Worm (Caenorhabditis elegans) whole organism, L4 larva: ENCODE results near the gene seip-1.
A peak's percentile ranks its signal among the peaks of the same experiment; 100 is the strongest.

Source experiments
- F37D6.2 ChIP-seq: sonication (generic microtip); optimal IDR thresholded peaks from 2 replicates; lab custom pipeline; 2016; ENCODE audit warnings: mild to moderate bottlenecking, missing genetic modification characterization, missing compliant biosample characterization
- F44E2.7 ChIP-seq: fragments of 200-800 bp; sonication (Bioruptor generic); IDR thresholded peaks from 2 replicates; pipeline ENCODE4 v2.1.2; 2022; ENCODE audit warnings: missing genetic modification characterization, missing compliant biosample characterization
- F49E8.2 ChIP-seq: sonication (generic microtip); optimal IDR thresholded peaks from 2 replicates; lab custom pipeline; 2016; ENCODE audit warnings: missing compliant biosample characterization, mild to moderate bottlenecking, missing genetic modification characterization, borderline replicate concordance
- R02D3.7 ChIP-seq: fragments of 150-350 bp; sonication (generic microtip); optimal IDR thresholded peaks from 3 replicates; lab custom pipeline; 2014; ENCODE audit warnings: missing biosample characterization, missing genetic modification characterization
- T26A8.4 ChIP-seq: fragments of 200-800 bp; sonication (Bioruptor generic); IDR thresholded peaks from 2 replicates; pipeline ENCODE4 v1.3.6; 2022; ENCODE audit warnings: missing genetic modification characterization, missing compliant biosample characterization
- Y105C5A.15 ChIP-seq: fragments of 200-800 bp; sonication (Bioruptor generic); IDR thresholded peaks from 2 replicates; pipeline ENCODE4 v1.3.6; 2022; ENCODE audit warnings: missing genetic modification characterization, missing compliant biosample characterization
- Y48G9A.11 ChIP-seq: fragments of 200-800 bp; sonication (Bioruptor generic); IDR thresholded peaks from 2 replicates; pipeline ENCODE4 v1.3.6; 2022; ENCODE audit warnings: missing genetic modification reagents, missing genetic modification characterization, missing compliant biosample characterization
- Y5F2A.4 ChIP-seq: fragments of 200-800 bp; sonication (Bioruptor generic); optimal IDR thresholded peaks from 2 replicates; lab custom pipeline; 2018; ENCODE audit warnings: mild to moderate bottlenecking, missing genetic modification characterization, missing compliant biosample characterization
- Y75B8A.6 ChIP-seq: fragments of 200-800 bp; sonication (Bioruptor generic); IDR thresholded peaks from 2 replicates; pipeline ENCODE4 v1.3.6; 2022; ENCODE audit warnings: missing genetic modification reagents, missing genetic modification characterization, missing compliant biosample characterization
- ZK337.2 ChIP-seq: fragments of 200-800 bp; sonication (Bioruptor generic); IDR thresholded peaks from 2 replicates; pipeline ENCODE4 v1.3.6; 2022; ENCODE audit warnings: missing genetic modification reagents, missing genetic modification characterization, missing compliant biosample characterization
- arid-1 ChIP-seq: fragments of 200-800 bp; sonication (Bioruptor generic); conservative IDR thresholded peaks from 2 replicates; pipeline ENCODE4 v1.3.6; 2022; ENCODE audit warnings: missing genetic modification reagents, missing genetic modification characterization, missing compliant biosample characterization
- ceh-82 ChIP-seq: sonication (generic microtip); optimal IDR thresholded peaks from 2 replicates; lab custom pipeline; 2017; ENCODE audit warnings: missing biosample characterization, missing genetic modification characterization
- daf-16 ChIP-seq, 3 experiments: sonication (generic microtip); optimal IDR thresholded peaks; 2 replicates each; lab custom pipeline; 2016 to 2017; ENCODE audit warnings: missing genetic modification characterization in 3 of 3, missing genetic modification reagents in 3 of 3, mild to moderate bottlenecking in 2 of 3, missing compliant biosample characterization in 2 of 3, missing biosample characterization in 1 of 3, moderate library complexity in 1 of 3
- daf-8 ChIP-seq: fragments of 200-800 bp; sonication (Bioruptor generic); IDR thresholded peaks from 2 replicates; pipeline ENCODE4 v1.3.6; 2022; ENCODE audit warnings: missing genetic modification characterization, missing compliant biosample characterization
- dmd-6 ChIP-seq: fragments of 200-800 bp; sonication (Bioruptor generic); IDR thresholded peaks from 2 replicates; pipeline ENCODE4 v1.3.6; 2022; ENCODE audit warnings: missing genetic modification reagents, missing genetic modification characterization, missing compliant biosample characterization
- dmd-8 ChIP-seq: fragments of 200-800 bp; sonication (Bioruptor generic); IDR thresholded peaks from 2 replicates; pipeline ENCODE4 v1.3.6; 2022; ENCODE audit warnings: missing genetic modification characterization, missing compliant biosample characterization
- dmd-9 ChIP-seq: fragments of 200-800 bp; sonication (Bioruptor generic); IDR thresholded peaks from 2 replicates; pipeline ENCODE4 v1.3.6; 2022; ENCODE audit warnings: missing genetic modification reagents, missing genetic modification characterization, missing compliant biosample characterization
- duxl-1 ChIP-seq: sonication (generic microtip); optimal IDR thresholded peaks from 2 replicates; lab custom pipeline; 2016; ENCODE audit warnings: mild to moderate bottlenecking, missing genetic modification characterization, moderate library complexity, missing compliant biosample characterization; ENCODE audit not compliant: poor library complexity
- dve-1 ChIP-seq: sonication (generic microtip); optimal IDR thresholded peaks from 2 replicates; lab custom pipeline; 2017; ENCODE audit warnings: antibody characterized with exemption, mild to moderate bottlenecking, missing genetic modification characterization, missing compliant biosample characterization; ENCODE audit not compliant: insufficient read depth
- egl-43 ChIP-seq: fragments of 200-800 bp; sonication (Bioruptor generic); IDR thresholded peaks from 2 replicates; pipeline ENCODE4 v1.3.6; 2022; ENCODE audit warnings: missing genetic modification reagents, missing genetic modification characterization, missing compliant biosample characterization
- fkh-10 ChIP-seq: fragments of 150-350 bp; optimal IDR thresholded peaks from 2 replicates; lab custom pipeline; 2014; ENCODE audit warnings: missing biosample characterization, missing genetic modification reagents, missing genetic modification characterization
- hif-1 ChIP-seq, 2 experiments: sonication (generic microtip); optimal IDR thresholded peaks; 2 replicates each; lab custom pipeline; 2016 to 2017; ENCODE audit warnings: missing compliant biosample characterization in 2 of 2, missing genetic modification characterization in 2 of 2, missing genetic modification reagents in 2 of 2, missing genotype in 2 of 2, mild to moderate bottlenecking in 1 of 2
- hlh-30 ChIP-seq: sonication (generic microtip); optimal IDR thresholded peaks from 2 replicates; lab custom pipeline; 2017; ENCODE audit warnings: antibody characterized with exemption, mild to moderate bottlenecking, missing genetic modification characterization, missing compliant biosample characterization; ENCODE audit not compliant: insufficient read depth
- hmg-1.1 ChIP-seq: fragments of 200-800 bp; sonication (Bioruptor generic); IDR thresholded peaks from 2 replicates; pipeline ENCODE4 v1.3.6; 2022; ENCODE audit warnings: missing genetic modification reagents, missing genetic modification characterization, missing compliant biosample characterization
- jun-1 ChIP-seq: fragments of 150-350 bp; optimal IDR thresholded peaks from 2 replicates; lab custom pipeline; 2014; ENCODE audit warnings: missing biosample characterization, missing genetic modification reagents, missing genetic modification characterization
- lim-7 ChIP-seq: fragments of 200-800 bp; sonication (Bioruptor generic); IDR thresholded peaks from 2 replicates; pipeline ENCODE4 v1.3.6; 2022; ENCODE audit warnings: missing genetic modification characterization, missing compliant biosample characterization
- lin-1 ChIP-seq: fragments of 200-800 bp; sonication (Bioruptor generic); IDR thresholded peaks from 2 replicates; pipeline ENCODE4 v1.3.6; 2022; ENCODE audit warnings: missing genetic modification reagents, missing genetic modification characterization, missing compliant biosample characterization
- lin-15B ChIP-seq: fragments of 150-350 bp; sonication (generic microtip); optimal IDR thresholded peaks from 3 replicates; lab custom pipeline; 2014; ENCODE audit warnings: missing biosample characterization, missing genetic modification characterization
- lin-38 ChIP-seq: fragments of 200-800 bp; sonication (Bioruptor generic); IDR thresholded peaks from 2 replicates; pipeline ENCODE4 v1.3.6; 2022; ENCODE audit warnings: missing genetic modification reagents, missing genetic modification characterization, missing compliant biosample characterization
- lin-39 ChIP-seq: fragments of 150-350 bp; optimal IDR thresholded peaks from 2 replicates; lab custom pipeline; 2014; ENCODE audit warnings: missing biosample characterization, missing genetic modification reagents, missing genetic modification characterization
- madf-5 ChIP-seq, 2 experiments: fragments of 200-800 bp; sonication (Bioruptor generic); IDR thresholded peaks; 2 replicates each; pipeline ENCODE4 v1.3.6; 2022; ENCODE audit warnings: missing compliant biosample characterization in 2 of 2, missing genetic modification characterization in 2 of 2
- madf-9 ChIP-seq: fragments of 200-800 bp; sonication (Bioruptor generic); conservative IDR thresholded peaks from 2 replicates; pipeline ENCODE4 v1.3.6; 2022; ENCODE audit warnings: missing genetic modification reagents, missing genetic modification characterization, missing compliant biosample characterization
- mxl-3 ChIP-seq: fragments of 200-800 bp; sonication (Bioruptor generic); optimal IDR thresholded peaks from 2 replicates; lab custom pipeline; 2018; ENCODE audit warnings: mild to moderate bottlenecking, missing genetic modification characterization, missing compliant biosample characterization
- nhr-25 ChIP-seq: sonication (generic microtip); optimal IDR thresholded peaks from 2 replicates; lab custom pipeline; 2017; ENCODE audit warnings: missing genetic modification characterization, mild to moderate bottlenecking, missing compliant biosample characterization, antibody characterized with exemption, moderate library complexity, borderline replicate concordance; ENCODE audit not compliant: insufficient read depth
- nhr-42 ChIP-seq: fragments of 200-800 bp; sonication (Bioruptor generic); IDR thresholded peaks from 2 replicates; pipeline ENCODE4 v1.3.6; 2022; ENCODE audit warnings: missing genetic modification characterization, missing compliant biosample characterization
- pha-4 ChIP-seq, 2 experiments: fragments of 150-350 bp in 1 of 2; fragments of 200-800 bp in 1 of 2; sonication (Bioruptor generic) in 1 of 2; IDR thresholded peaks in 1 of 2; optimal IDR thresholded peaks in 1 of 2; 2 replicates each; pipeline versions ENCODE4 v1.3.6 to Lab custom; 2014 to 2022; ENCODE audit warnings: missing genetic modification characterization in 2 of 2, missing genetic modification reagents in 2 of 2, missing biosample characterization in 1 of 2, missing compliant biosample characterization in 1 of 2
- snpc-4 ChIP-seq: fragments of 150-350 bp; optimal IDR thresholded peaks from 2 replicates; lab custom pipeline; 2014; ENCODE audit warnings: missing biosample characterization, missing genetic modification characterization
- tag-97 ChIP-seq: fragments of 200-800 bp; sonication (Bioruptor generic); IDR thresholded peaks from 2 replicates; pipeline ENCODE4 v1.3.6; 2022; ENCODE audit warnings: missing genetic modification characterization, missing compliant biosample characterization
- unc-130 ChIP-seq: sonication (generic microtip); optimal IDR thresholded peaks from 2 replicates; lab custom pipeline; 2016; ENCODE audit warnings: missing genetic modification reagents, missing genetic modification characterization, missing compliant biosample characterization
- zag-1 ChIP-seq: fragments of 150-350 bp; optimal IDR thresholded peaks from 2 replicates; lab custom pipeline; 2014; ENCODE audit warnings: missing biosample characterization, missing genetic modification characterization
- zfp-2 ChIP-seq: sonication (generic microtip); optimal IDR thresholded peaks from 2 replicates; lab custom pipeline; 2016; ENCODE audit warnings: mild to moderate bottlenecking, missing genetic modification characterization, missing compliant biosample characterization
- zfp-3 ChIP-seq: fragments of 200-800 bp; sonication (Bioruptor generic); conservative IDR thresholded peaks from 2 replicates; pipeline ENCODE4 v1.3.6; 2022; ENCODE audit warnings: missing genetic modification reagents, missing genetic modification characterization, missing compliant biosample characterization
- zip-2 ChIP-seq: fragments of 150-350 bp; optimal IDR thresholded peaks from 2 replicates; lab custom pipeline; 2014; ENCODE audit warnings: missing biosample characterization, missing genetic modification characterization

Gene seip-1

ce11 chrV:6047818-6048217 is 5.2 kb downstream of the seip-1 start, which contains the start of gene pgap-3:
Gene pgap-3, minus strand, starts transcription at chrV:6047918.
- no peak for TF ChIP-seq snpc-4
- no peak for TF ChIP-seq T26A8.4 (GFP tag; lab: Robert Waterston, UW)
- TF ChIP-seq lin-1 (GFP tag; lab: Robert Waterston, UW), result no peak
- no peak for TF ChIP-seq zag-1 (tag; lab: Kevin White, UChicago)
- TF ChIP-seq lin-38 (GFP tag; lab: Robert Waterston, UW), result no peak
- TF ChIP-seq daf-8 (GFP tag; lab: Robert Waterston, UW), result no peak
- no peak for TF ChIP-seq F49E8.2 (tag; lab: Kevin White, UChicago)
- no peak for TF ChIP-seq daf-16 (GFP tag; optimal IDR thresholded peaks at IDR 0.05; lab: Kevin White, UChicago)
- TF ChIP-seq daf-16 (tag; optimal IDR thresholded peaks at IDR 0.05; lab: Kevin White, UChicago), result peak; percentile 3
- no peak for TF ChIP-seq unc-130
- TF ChIP-seq, all 104 proteins: peak for 1

ce11 chrV:6044853-6045594 is 8.0 kb downstream of the seip-1 start, which contains the start of gene R01B10.3:
Gene R01B10.3, minus strand, starts transcription at chrV:6045129.
- TF ChIP-seq F37D6.2 (tag; lab: Kevin White, UChicago) (no peak), lin-39 (tag; lab: Kevin White, UChicago) (no peak), dmd-6 (GFP tag; lab: Robert Waterston, UW) (no peak), nhr-25 (tag; lab: Kevin White, UChicago) (no peak), R02D3.7 (tag; lab: Kevin White, UChicago) (no peak), lin-15B (no peak), egl-43 (0 out of 2 replicates have a peak, but pooled peaks have one; percentile 24), daf-16 (GFP tag; optimal IDR thresholded peaks at IDR 0.05; lab: Kevin White, UChicago) (no peak), daf-16 (tag; optimal IDR thresholded peaks at IDR 0.05; lab: Kevin White, UChicago) (peak; percentile 12), jun-1 (tag; lab: Kevin White, UChicago) (no peak), duxl-1 (tag; lab: Kevin White, UChicago) (no peak), ZK337.2 (GFP tag; lab: Robert Waterston, UW) (no peak), snpc-4 (no peak), Y105C5A.15 (GFP tag; lab: Robert Waterston, UW) (no peak), T26A8.4 (GFP tag; lab: Robert Waterston, UW) (peak; percentile 9; the same call in 1 of the 2 replicates), pha-4 (GFP tag; IDR thresholded peaks at IDR 0.05; lab: Robert Waterston, UW) (no peak), pha-4 (tag; optimal IDR thresholded peaks at IDR 0.05; lab: Kevin White, UChicago) (no peak), madf-9 (GFP tag; lab: Robert Waterston, UW) (no peak), nhr-42 (no peak), Y48G9A.11 (GFP tag; lab: Robert Waterston, UW) (0 out of 2 replicates have a peak, but pooled peaks have one; percentile 31), F44E2.7 (no peak), Y75B8A.6 (no peak), dve-1 (tag; lab: Kevin White, UChicago) (peak; percentile 0), madf-5 (GFP tag; IDR thresholded peaks at IDR 0.05; lab: Robert Waterston, UW) (no peak), fkh-10 (no peak), dmd-9 (GFP tag; lab: Robert Waterston, UW) (no peak)
- TF ChIP-seq, all 104 proteins: peak for 5

- TF ChIP-seq dmd-8 (GFP tag; lab: Robert Waterston, UW) (no peak), hlh-30 (no peak), zfp-3 (GFP tag; lab: Robert Waterston, UW) (no peak), lin-15B (no peak), Y5F2A.4 (GFP tag; lab: Kevin White, UChicago) (no peak), madf-5 (GFP tag; IDR thresholded peaks at IDR 0.05; lab: Robert Waterston, UW) (no peak), duxl-1 (tag; lab: Kevin White, UChicago) (no peak), hmg-1.1 (GFP tag; lab: Robert Waterston, UW) (no peak), snpc-4 (no peak), dmd-6 (GFP tag; lab: Robert Waterston, UW) (peak; percentile 65; the same call in 1 of the 2 replicates), mxl-3 (GFP tag; lab: Kevin White, UChicago) (no peak), zip-2 (tag; lab: Kevin White, UChicago) (no peak), nhr-25 (tag; lab: Kevin White, UChicago) (no peak), tag-97 (GFP tag; lab: Robert Waterston, UW) (no peak), lim-7 (no peak), unc-130 (no peak), nhr-42 (no peak), ceh-82 (no peak), zfp-2 (tag; lab: Kevin White, UChicago) (no peak), arid-1 (GFP tag; lab: Robert Waterston, UW) (0 out of 2 replicates have a peak, but pooled peaks have one; percentile 8), hif-1 (tag; optimal IDR thresholded peaks at IDR 0.05; lab: Kevin White, UChicago) (no peak)
Measured at ce11 chrV:6044448-6044847, 8.6 kb downstream of the seip-1 start.
